Worm (Caenorhabditis elegans): ENCODE measurements around the gene Y39B6A.1.

The Y39B6A.1 gene

ce11 chrV:19174626-19175025, 28.8 kb downstream of the Y39B6A.1 start, which contains the start of gene hot-2:
hot-2 (plus strand) TSS chrV:19174759.
- TF ChIP-seq zag-1 (tag; optimal IDR thresholded peaks at IDR 0.05) (no peak), nhr-77 (tag; optimal IDR thresholded peaks at IDR 0.05) (no peak), mbf-1 (tag; optimal IDR thresholded peaks at IDR 0.05) (no peak), elt-1 (tag; optimal IDR thresholded peaks at IDR 0.05) (no peak), nhr-11 (tag; optimal IDR thresholded peaks at IDR 0.05) (no peak), gmeb-1 (tag; optimal IDR thresholded peaks at IDR 0.05) (no peak), dmd-4 (tag; optimal IDR thresholded peaks at IDR 0.05) (no peak), nhr-237 (tag; optimal IDR thresholded peaks at IDR 0.05) (no peak), nhr-12 (tag; optimal IDR thresholded peaks at IDR 0.05) (no peak), ztf-1 (GFP tag; conservative IDR thresholded peaks at IDR 0.05) (no peak), unc-62 (GFP tag; optimal IDR thresholded peaks at IDR 0.05) (no peak), snpc-4 (tag; optimal IDR thresholded peaks at IDR 0.05) (no peak), mab-5 (tag; optimal IDR thresholded peaks at IDR 0.05) (no peak)

ce11 chrV:19158664-19159063, 44.7 kb downstream of the Y39B6A.1 start, which contains the start of gene Y39B6A.5:
Y39B6A.5 (minus strand) TSS chrV:19158877.
- TF ChIP-seq nhr-129 (tag; optimal IDR thresholded peaks at IDR 0.05) (peak; percentile 58), aly-2 (tag; optimal IDR thresholded peaks at IDR 0.05) (no peak), lin-13 (GFP tag; optimal IDR thresholded peaks at IDR 0.05) (peak; percentile 16), skn-1 (tag; optimal IDR thresholded peaks at IDR 0.05) (no peak), fos-1 (tag; optimal IDR thresholded peaks at IDR 0.05) (peak; percentile 98), nhr-77 (tag; optimal IDR thresholded peaks at IDR 0.05) (no peak), elt-1 (tag; optimal IDR thresholded peaks at IDR 0.05) (no peak), elt-3 (tag; optimal IDR thresholded peaks at IDR 0.05) (no peak), gmeb-1 (tag; optimal IDR thresholded peaks at IDR 0.05) (peak; percentile 77), crh-2 (tag; optimal IDR thresholded peaks at IDR 0.05) (peak; percentile 99), unc-55 (GFP tag; optimal IDR thresholded peaks at IDR 0.05) (peak; percentile 12), ztf-4 (tag; optimal IDR thresholded peaks at IDR 0.05) (no peak), sma-3 (GFP tag; optimal IDR thresholded peaks at IDR 0.05) (peak; percentile 72), lsy-2 (tag; optimal IDR thresholded peaks at IDR 0.05) (peak in 1 of 2 experiments; percentile 42), mdl-1 (tag; optimal IDR thresholded peaks at IDR 0.05) (peak in 1 of 2 experiments; percentile 13), nhr-10 (tag; optimal IDR thresholded peaks at IDR 0.05) (no peak), ZK546.5 (tag; optimal IDR thresholded peaks at IDR 0.05) (no peak), nhr-6 (tag; optimal IDR thresholded peaks at IDR 0.05) (no peak), F13H6.1 (tag; optimal IDR thresholded peaks at IDR 0.05) (peak; percentile 74)

- TF ChIP-seq lin-11 (tag; optimal IDR thresholded peaks at IDR 0.05) (no peak), dmd-4 (tag; optimal IDR thresholded peaks at IDR 0.05) (no peak), elt-1 (tag; optimal IDR thresholded peaks at IDR 0.05) (no peak), nhr-77 (tag; optimal IDR thresholded peaks at IDR 0.05) (no peak), unc-39 (tag; optimal IDR thresholded peaks at IDR 0.05) (no peak), nhr-12 (tag; optimal IDR thresholded peaks at IDR 0.05) (no peak), ztf-4 (tag; optimal IDR thresholded peaks at IDR 0.05) (no peak), nhr-6 (tag; optimal IDR thresholded peaks at IDR 0.05) (no peak), mbf-1 (tag; optimal IDR thresholded peaks at IDR 0.05) (no peak), elt-3 (tag; optimal IDR thresholded peaks at IDR 0.05) (no peak), ztf-11 (tag; optimal IDR thresholded peaks at IDR 0.05) (no peak), snpc-4 (tag; optimal IDR thresholded peaks at IDR 0.05) (no peak), nhr-237 (tag; optimal IDR thresholded peaks at IDR 0.05) (no peak), nhr-23 (tag; optimal IDR thresholded peaks at IDR 0.05) (no peak), ZK546.5 (tag; optimal IDR thresholded peaks at IDR 0.05) (no peak), nhr-25 (tag; optimal IDR thresholded peaks at IDR 0.05) (no peak), Y55F3AM.14 (GFP tag; optimal IDR thresholded peaks at IDR 0.05) (no peak), unc-62 (GFP tag; optimal IDR thresholded peaks at IDR 0.05) (no peak), mdl-1 (tag; optimal IDR thresholded peaks at IDR 0.05) (no peak)
Observed at ce11 chrV:19153806-19154205, 49.6 kb downstream of the Y39B6A.1 start, which contains the start of gene tsp-13. tsp-13 (plus strand) TSS chrV:19154106.

ce11 chrV:19153244-19153643, 50.2 kb downstream of the Y39B6A.1 start:
- TF ChIP-seq nhr-23 (tag; optimal IDR thresholded peaks at IDR 0.05) (no peak), nhr-11 (tag; optimal IDR thresholded peaks at IDR 0.05) (no peak), fos-1 (tag; optimal IDR thresholded peaks at IDR 0.05) (peak; percentile 68)

- TF ChIP-seq unc-55 (GFP tag; optimal IDR thresholded peaks at IDR 0.05) = no peak
- no peak for TF ChIP-seq dmd-4 (tag; optimal IDR thresholded peaks at IDR 0.05)
- TF ChIP-seq egl-27 (tag; optimal IDR thresholded peaks at IDR 0.05) = no peak
- TF ChIP-seq ztf-1 (GFP tag; conservative IDR thresholded peaks at IDR 0.05) = no peak
- no peak for TF ChIP-seq lin-39 (tag; optimal IDR thresholded peaks at IDR 0.05)
- no peak for TF ChIP-seq lsy-2 (tag; optimal IDR thresholded peaks at IDR 0.05)
- TF ChIP-seq ceh-16 (tag; optimal IDR thresholded peaks at IDR 0.05) = no peak
- no peak for TF ChIP-seq skn-1 (tag; optimal IDR thresholded peaks at IDR 0.05)
- TF ChIP-seq snpc-4 (tag; optimal IDR thresholded peaks at IDR 0.05) = no peak
- no peak for TF ChIP-seq C34F6.9 (tag; optimal IDR thresholded peaks at IDR 0.05)
- TF ChIP-seq aly-2 (tag; optimal IDR thresholded peaks at IDR 0.05) = no peak
- TF ChIP-seq F13H6.1 (tag; optimal IDR thresholded peaks at IDR 0.05) = no peak
- TF ChIP-seq ztf-11 (tag; optimal IDR thresholded peaks at IDR 0.05) = no peak
Observed at ce11 chrV:19152328-19152727, 51.1 kb downstream of the Y39B6A.1 start, which contains the start of gene Y39B6A.69. Y39B6A.69 (minus strand) TSS chrV:19152428.
